Worm (Caenorhabditis elegans) whole organism, early embryonic: Measurements from ENCODE around the gene K09C4.1.

Source experiments
- B0310.2 ChIP-seq: sonication (generic microtip); optimal IDR thresholded peaks from 2 replicates; lab custom pipeline; 2016; ENCODE audit warnings: mild to moderate bottlenecking, missing genetic modification characterization, missing compliant biosample characterization
- F13C5.2 ChIP-seq: sonication (generic microtip); optimal IDR thresholded peaks from 2 replicates; lab custom pipeline; 2017; ENCODE audit warnings: mild to moderate bottlenecking, missing genetic modification characterization, inconsistent platforms, missing compliant biosample characterization
- aly-1 ChIP-seq: sonication (generic microtip); optimal IDR thresholded peaks from 2 replicates; lab custom pipeline; 2016; ENCODE audit warnings: missing genetic modification characterization, missing compliant biosample characterization
- ama-1 ChIP-seq: fragments of 150-350 bp; optimal IDR thresholded peaks from 2 replicates; lab custom pipeline; 2014
- ceh-13 ChIP-seq: fragments of 200-800 bp; sonication (Bioruptor generic); optimal IDR thresholded peaks from 2 replicates; lab custom pipeline; 2018; ENCODE audit warnings: mild to moderate bottlenecking, missing genetic modification characterization, missing compliant biosample characterization
- ceh-36 ChIP-seq: sonication (generic microtip); optimal IDR thresholded peaks from 2 replicates; lab custom pipeline; 2016; ENCODE audit warnings: missing genetic modification characterization, inconsistent platforms, missing compliant biosample characterization
- ets-7 ChIP-seq: sonication (generic microtip); optimal IDR thresholded peaks from 2 replicates; lab custom pipeline; 2016; ENCODE audit warnings: missing genotype, missing genetic modification characterization, missing compliant biosample characterization
- flt-1 ChIP-seq: fragments of 200-800 bp; sonication (Bioruptor generic); IDR thresholded peaks from 2 replicates; pipeline ENCODE4 v1.3.6; 2022; ENCODE audit warnings: missing genetic modification characterization, missing compliant biosample characterization
- hmbx-1 ChIP-seq: sonication (generic microtip); optimal IDR thresholded peaks from 2 replicates; lab custom pipeline; 2016; ENCODE audit warnings: mild to moderate bottlenecking, missing genetic modification characterization, missing compliant biosample characterization
- hmg-4 ChIP-seq: fragments of 200-800 bp; sonication (Bioruptor generic); optimal IDR thresholded peaks from 2 replicates; lab custom pipeline; 2018; ENCODE audit warnings: mild to moderate bottlenecking, missing genetic modification characterization, missing compliant biosample characterization
- hnd-1 ChIP-seq: sonication (generic microtip); optimal IDR thresholded peaks from 2 replicates; lab custom pipeline; 2016; ENCODE audit warnings: missing genetic modification characterization, missing compliant biosample characterization
- pes-1 ChIP-seq: fragments of 200-800 bp; sonication (Bioruptor generic); IDR thresholded peaks from 2 replicates; pipeline ENCODE4 v1.3.6; 2022; ENCODE audit warnings: missing genetic modification reagents, missing genetic modification characterization, missing compliant biosample characterization
- scrt-1 ChIP-seq: fragments of 200-800 bp; sonication (Bioruptor generic); IDR thresholded peaks from 2 replicates; pipeline ENCODE4 v1.3.6; 2022; ENCODE audit warnings: missing genetic modification characterization, missing compliant biosample characterization
- sea-1 ChIP-seq: fragments of 200-800 bp; sonication (Bioruptor generic); conservative IDR thresholded peaks from 2 replicates; pipeline ENCODE4 v1.3.6; 2022; ENCODE audit warnings: missing genetic modification characterization, missing compliant biosample characterization
- tbx-11 ChIP-seq: fragments of 200-800 bp; sonication (Bioruptor generic); IDR thresholded peaks from 2 replicates; pipeline ENCODE4 v1.3.6; 2022; ENCODE audit warnings: missing genetic modification characterization, missing compliant biosample characterization
- tbx-37 ChIP-seq: fragments of 200-800 bp; sonication (Bioruptor generic); conservative IDR thresholded peaks from 2 replicates; pipeline ENCODE4 v1.3.6; 2022; ENCODE audit warnings: missing genetic modification reagents, missing genetic modification characterization, missing compliant biosample characterization
- tra-4 ChIP-seq: sonication (generic microtip); optimal IDR thresholded peaks from 2 replicates; lab custom pipeline; 2017; ENCODE audit warnings: missing genetic modification characterization, missing compliant biosample characterization

The K09C4.1 gene

DNA sequence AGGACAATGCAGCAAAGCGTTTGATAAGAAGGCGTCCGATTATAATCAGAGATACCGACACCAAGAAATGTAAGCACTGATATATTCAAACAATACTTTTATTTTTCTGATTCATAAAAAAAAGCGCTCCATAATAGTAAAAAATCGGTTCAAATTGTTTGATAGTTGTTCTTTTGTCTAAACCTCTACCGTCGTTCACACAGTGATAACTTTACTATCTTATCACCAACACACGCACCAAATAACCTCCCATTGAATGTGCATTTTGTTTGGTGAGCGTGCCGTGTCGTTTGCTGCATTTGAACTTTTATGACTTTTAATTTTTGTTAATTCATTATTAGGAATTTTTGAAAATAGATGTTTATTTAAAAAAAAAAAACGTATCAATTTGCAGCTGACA lies 35.4 kb downstream of the K09C4.1 start:
- no peak for TF ChIP-seq ceh-36 (tag; lab: Kevin White, UChicago)
- TF ChIP-seq ets-7 (tag; lab: Kevin White, UChicago), result no peak
- no peak for TF ChIP-seq scrt-1
- TF ChIP-seq B0310.2 (tag; lab: Kevin White, UChicago), result no peak
- no peak for TF ChIP-seq sea-1 (GFP tag; lab: Robert Waterston, UW)

DNA sequence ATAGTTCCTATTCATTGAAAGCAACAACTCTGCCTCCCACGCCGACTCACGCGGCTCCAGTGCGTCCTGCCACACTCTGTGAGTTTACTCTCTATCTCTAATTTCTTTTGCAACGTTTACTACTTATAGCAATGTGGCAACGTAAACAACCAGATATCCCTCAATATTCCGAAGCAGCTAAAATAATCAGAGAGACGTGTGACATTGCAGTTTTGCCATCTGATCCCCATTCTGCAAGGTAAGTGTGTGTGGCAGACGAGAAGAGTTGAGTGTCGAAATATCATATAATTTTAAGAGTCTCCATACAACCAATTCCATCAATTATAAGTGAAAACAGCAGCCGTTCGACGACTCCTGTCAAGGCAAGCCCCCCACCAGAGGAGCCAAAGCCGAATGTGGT lies 41.2 kb downstream of the K09C4.1 start:
- no peak for TF ChIP-seq scrt-1
- TF ChIP-seq hmg-4 (GFP tag; lab: Kevin White, UChicago), result no peak
- no peak for TF ChIP-seq B0310.2 (tag; lab: Kevin White, UChicago)
- TF ChIP-seq tbx-11 (GFP tag; lab: Robert Waterston, UW), result no peak
- no peak for TF ChIP-seq sea-1 (GFP tag; lab: Robert Waterston, UW)
- no peak for TF ChIP-seq tbx-37 (GFP tag; lab: Robert Waterston, UW)
- TF ChIP-seq ceh-36 (tag; lab: Kevin White, UChicago), result no peak
- TF ChIP-seq aly-1 (tag; lab: Kevin White, UChicago), result no peak
- TF ChIP-seq hmbx-1 (tag; lab: Kevin White, UChicago), result no peak
- TF ChIP-seq pes-1 (GFP tag; lab: Robert Waterston, UW), result no peak
- TF ChIP-seq ets-7 (tag; lab: Kevin White, UChicago), result no peak
- no peak for TF ChIP-seq flt-1 (GFP tag; lab: Robert Waterston, UW)
- TF ChIP-seq F13C5.2 (tag; lab: Kevin White, UChicago), result no peak
- TF ChIP-seq tra-4 (tag; lab: Kevin White, UChicago), result no peak
- TF ChIP-seq hnd-1 (tag; lab: Kevin White, UChicago), result no peak
- TF ChIP-seq ama-1 (lab: Kevin White, UChicago), result no peak
- TF ChIP-seq ceh-13, result no peak

DNA sequence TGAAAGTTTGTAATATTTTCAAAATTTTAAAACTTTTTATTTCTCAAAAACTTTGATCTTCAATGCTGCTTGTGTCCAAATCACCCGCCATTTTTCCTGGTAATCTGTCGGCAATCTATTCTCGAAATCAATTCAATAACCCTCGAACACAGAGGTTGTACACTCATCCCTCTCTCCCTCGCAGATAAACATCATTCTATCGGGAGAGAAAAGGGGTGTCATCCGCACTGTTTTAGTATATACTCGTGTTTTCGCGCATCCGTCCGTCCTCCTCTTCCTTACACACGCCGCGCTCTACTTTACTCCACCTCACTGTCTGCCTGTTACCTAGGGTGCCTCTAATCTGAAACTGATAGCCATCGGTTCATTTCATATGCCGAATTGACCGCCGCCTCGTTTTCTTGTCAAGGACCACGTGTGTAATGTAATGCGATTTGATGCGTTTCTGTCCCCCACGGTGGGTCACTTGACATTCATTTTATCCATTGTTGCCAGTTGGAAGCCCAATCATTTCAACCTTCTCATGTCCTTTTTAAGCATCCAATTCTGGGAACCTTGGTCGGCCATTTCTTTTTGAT lies 45.0 kb downstream of the K09C4.1 start:
- no peak for TF ChIP-seq hmg-4 (GFP tag; lab: Kevin White, UChicago)
- TF ChIP-seq ceh-36 (tag; lab: Kevin White, UChicago), result no peak
- TF ChIP-seq sea-1 (GFP tag; lab: Robert Waterston, UW), result no peak

DNA sequence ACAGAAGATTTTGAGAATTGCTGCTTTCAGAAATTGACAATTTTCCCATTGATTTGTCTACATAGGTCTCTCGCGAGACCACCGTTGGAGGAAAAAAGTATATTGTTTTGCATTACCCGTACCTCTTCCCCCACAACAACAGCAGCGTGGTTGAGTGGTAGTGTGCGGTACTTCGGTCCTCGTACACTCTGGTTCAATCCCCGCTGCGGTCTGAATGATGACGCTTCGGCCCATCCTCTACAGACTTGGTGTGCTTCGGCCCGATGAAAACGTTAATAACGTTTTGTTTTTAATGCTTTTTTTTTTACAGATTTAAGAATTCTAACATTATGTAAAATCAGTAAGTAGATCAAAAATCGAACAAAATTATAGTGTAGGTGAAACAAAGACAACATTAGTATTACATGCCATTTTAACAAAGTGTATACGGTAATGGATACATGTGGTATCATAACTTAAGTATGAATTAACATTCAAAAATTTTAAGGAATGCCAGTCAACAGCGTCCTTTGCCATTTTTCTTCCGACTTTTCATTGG lies 49.3 kb downstream of the K09C4.1 start, which contains the start of gene ZK816.3:
ZK816.3 (plus strand) TSS at position 488 of the 538 bp plus-strand sequence.
- peak; percentile 68 for TF ChIP-seq ceh-13
- peak; percentile 89 for TF ChIP-seq tbx-11 (GFP tag; lab: Robert Waterston, UW)
- peak; percentile 90 for TF ChIP-seq sea-1 (GFP tag; lab: Robert Waterston, UW)
- TF ChIP-seq F13C5.2 (tag; lab: Kevin White, UChicago), result peak; percentile 74
- TF ChIP-seq hmbx-1 (tag; lab: Kevin White, UChicago), result peak; percentile 23
- TF ChIP-seq scrt-1, result peak; percentile 91
- TF ChIP-seq tbx-37 (GFP tag; lab: Robert Waterston, UW), result peak; percentile 72
- TF ChIP-seq ama-1 (lab: Kevin White, UChicago), result no peak
- TF ChIP-seq hnd-1 (tag; lab: Kevin White, UChicago), result peak; percentile 60
- TF ChIP-seq B0310.2 (tag; lab: Kevin White, UChicago), result peak; percentile 69
- peak; percentile 83 for TF ChIP-seq ceh-36 (tag; lab: Kevin White, UChicago)
- peak; percentile 41 for TF ChIP-seq ets-7 (tag; lab: Kevin White, UChicago)
- peak; percentile 29 for TF ChIP-seq tra-4 (tag; lab: Kevin White, UChicago)
- peak; percentile 83 for TF ChIP-seq hmg-4 (GFP tag; lab: Kevin White, UChicago)
- peak; percentile 87 for TF ChIP-seq flt-1 (GFP tag; lab: Robert Waterston, UW)
- TF ChIP-seq aly-1 (tag; lab: Kevin White, UChicago), result peak; percentile 82
- peak; percentile 89 for TF ChIP-seq pes-1 (GFP tag; lab: Robert Waterston, UW)

DNA sequence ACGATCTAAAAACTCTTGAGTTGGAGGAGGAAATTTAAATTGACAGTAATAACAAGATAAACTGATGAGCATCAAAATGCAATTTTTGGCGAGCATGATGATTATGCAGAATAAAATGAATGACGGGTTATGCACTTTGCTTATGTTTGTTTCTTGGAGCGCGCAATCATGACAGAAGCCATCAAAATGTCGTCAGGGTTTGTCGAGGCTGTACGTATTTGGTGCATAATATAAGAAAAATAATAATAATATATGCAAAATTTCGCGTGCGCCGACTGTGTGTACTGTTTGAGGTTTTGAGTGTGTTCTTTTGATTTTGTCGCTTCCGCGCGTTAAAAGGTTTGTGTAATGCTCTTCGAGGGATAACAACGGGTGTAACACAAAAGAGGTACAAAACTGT lies 51.6 kb downstream of the K09C4.1 start, which contains the start of gene nspg-4:
nspg-4 (minus strand) TSS at position 101 of the 400 bp plus-strand sequence.
- TF ChIP-seq hmg-4 (GFP tag; lab: Kevin White, UChicago), result no peak
